Worm (Caenorhabditis elegans): ENCODE data around the gene nspe-8.
A peak's percentile ranks its signal among the peaks of the same experiment; 100 is the strongest.

The nspe-8 gene

ce11 chrII:12615413-12615812 lies 6.3 kb downstream of the nspe-8 start (continued):
- TF ChIP-seq daf-12 (tag; optimal IDR thresholded peaks at IDR 0.05) (no peak), vab-7 (GFP tag; IDR thresholded peaks at IDR 0.05) (no peak), aha-1 (tag) (peak; percentile 99), nhr-237 (tag; optimal IDR thresholded peaks at IDR 0.05) (no peak), zfp-2 (tag; optimal IDR thresholded peaks at IDR 0.05) (no peak), hmg-1.1 (GFP tag; IDR thresholded peaks at IDR 0.05) (no peak), nhr-11 (tag; optimal IDR thresholded peaks at IDR 0.05) (no peak), mxl-3 (GFP tag; optimal IDR thresholded peaks at IDR 0.05) (peak; percentile 85)

ce11 chrII:12612218-12612617 lies 9.5 kb downstream of the nspe-8 start, which contains the start of gene nspe-4:
TSS of gene nspe-4 (plus strand) at chrII:12612518.
- TF ChIP-seq ceh-20 (GFP tag; IDR thresholded peaks at IDR 0.05) (no peak), F37D6.2 (tag; optimal IDR thresholded peaks at IDR 0.05) (no peak), aly-2 (tag; optimal IDR thresholded peaks at IDR 0.05) (no peak), dve-1 (tag; optimal IDR thresholded peaks at IDR 0.05; ENCODE audit: insufficient read depth) (no peak), ctbp-1 (GFP tag; IDR thresholded peaks at IDR 0.05) (no peak), cey-2 (tag; optimal IDR thresholded peaks at IDR 0.05; ENCODE audit: borderline replicate concordance, insufficient read depth) (no peak), nhr-6 (tag; optimal IDR thresholded peaks at IDR 0.05) (no peak), nhr-28 (tag; optimal IDR thresholded peaks at IDR 0.05) (no peak), egl-27 (tag; optimal IDR thresholded peaks at IDR 0.05) (no peak), dmd-6 (GFP tag; IDR thresholded peaks at IDR 0.05) (no peak)

ce11 chrII:12608653-12609052 lies 13.1 kb downstream of the nspe-8 start, which contains the start of gene Y38E10A.9:
TSS of gene Y38E10A.9 (plus strand) at chrII:12608953.
- TF ChIP-seq ctbp-1 (GFP tag; IDR thresholded peaks at IDR 0.05) (no peak), snpc-1.2 (GFP tag; IDR thresholded peaks at IDR 0.05) (no peak), hlh-30 (tag; optimal IDR thresholded peaks at IDR 0.05; ENCODE audit: insufficient read depth) (no peak), spr-1 (tag; optimal IDR thresholded peaks at IDR 0.05) (no peak), ceh-44 (GFP tag; IDR thresholded peaks at IDR 0.05) (no peak), zip-2 (tag; optimal IDR thresholded peaks at IDR 0.05) (no peak), tra-1 (GFP tag; IDR thresholded peaks at IDR 0.05) (no peak), lin-13 (GFP tag; optimal IDR thresholded peaks at IDR 0.05) (no peak), nhr-237 (tag; optimal IDR thresholded peaks at IDR 0.05) (no peak), ces-1 (GFP tag; optimal IDR thresholded peaks at IDR 0.05) (no peak), aly-2 (tag; optimal IDR thresholded peaks at IDR 0.05) (no peak), nhr-6 (tag; optimal IDR thresholded peaks at IDR 0.05) (no peak), hmg-1.1 (GFP tag; IDR thresholded peaks at IDR 0.05) (no peak), lsy-2 (tag; optimal IDR thresholded peaks at IDR 0.05) (no peak), mxl-3 (GFP tag; optimal IDR thresholded peaks at IDR 0.05) (no peak), pha-4 (GFP tag; IDR thresholded peaks at IDR 0.05) (no peak), pha-4 (tag; optimal IDR thresholded peaks at IDR 0.05) (no peak), gei-8 (GFP tag; optimal IDR thresholded peaks at IDR 0.05) (no peak), T26A8.4 (GFP tag; IDR thresholded peaks at IDR 0.05) (no peak)

- TF ChIP-seq unc-62 (GFP tag; optimal IDR thresholded peaks at IDR 0.05 in 1 of 2) (peak in 1 of 2 experiments; percentile 27), unc-62 (tag; optimal IDR thresholded peaks at IDR 0.05) (no peak), unc-130 (GFP tag; optimal IDR thresholded peaks at IDR 0.05) (no peak)
Observed at ce11 chrII:12606900-12607299, 14.9 kb downstream of the nspe-8 start, which contains the start of gene Y38E10A.8. TSS of gene Y38E10A.8 (plus strand) at chrII:12607200.

ce11 chrII:12606108-12606507 lies 15.7 kb downstream of the nspe-8 start:
- TF ChIP-seq unc-62 (GFP tag; optimal IDR thresholded peaks at IDR 0.05 in 1 of 2), result peak in 1 of 2 experiments; percentile 96
- TF ChIP-seq unc-62 (tag; optimal IDR thresholded peaks at IDR 0.05), result no peak
- no peak for TF ChIP-seq lin-29 (GFP tag; IDR thresholded peaks at IDR 0.05)
- TF ChIP-seq Y105C5A.15 (GFP tag; IDR thresholded peaks at IDR 0.05), result 0 out of 2 replicates have a peak, but pooled peaks have one; percentile 19
